Worm (Caenorhabditis elegans) whole organism, young adult: ENCODE measurements around the gene trap-2.

Source experiments
- D2030.7 ChIP-seq: fragments of 200-800 bp; sonication (Bioruptor generic); IDR thresholded peaks from 2 replicates; pipeline ENCODE4 v1.3.6; 2022; ENCODE audit warnings: missing genetic modification reagents, missing genetic modification characterization, missing compliant biosample characterization
- athp-1 ChIP-seq: sonication (generic microtip); optimal IDR thresholded peaks from 2 replicates; lab custom pipeline; 2017; ENCODE audit warnings: mild to moderate bottlenecking, missing genetic modification characterization, missing compliant biosample characterization
- attf-5 ChIP-seq: fragments of 200-800 bp; sonication (Bioruptor generic); optimal IDR thresholded peaks from 2 replicates; lab custom pipeline; 2018; ENCODE audit warnings: mild to moderate bottlenecking, missing genetic modification characterization, missing compliant biosample characterization
- chd-7 ChIP-seq: sonication (generic microtip); optimal IDR thresholded peaks from 2 replicates; lab custom pipeline; 2016; ENCODE audit warnings: mild to moderate bottlenecking, missing genetic modification characterization, moderate library complexity, missing compliant biosample characterization
- ekl-4 ChIP-seq: fragments of 200-800 bp; sonication (Bioruptor generic); IDR thresholded peaks from 2 replicates; pipeline ENCODE4 v1.3.6; 2022; ENCODE audit warnings: missing genetic modification reagents, missing genetic modification characterization, missing compliant biosample characterization
- fkh-3 ChIP-seq: sonication (generic microtip); optimal IDR thresholded peaks from 2 replicates; lab custom pipeline; 2016; ENCODE audit warnings: mild to moderate bottlenecking, missing genetic modification characterization, missing compliant biosample characterization
- lin-26 ChIP-seq: fragments of 200-800 bp; sonication (Bioruptor generic); IDR thresholded peaks from 2 replicates; pipeline ENCODE4 v1.3.6; 2022; ENCODE audit warnings: missing genetic modification reagents, missing genetic modification characterization, missing compliant biosample characterization
- ztf-18 ChIP-seq: sonication (generic microtip); optimal IDR thresholded peaks from 2 replicates; lab custom pipeline; 2016; ENCODE audit warnings: missing genotype, mild to moderate bottlenecking, missing genetic modification characterization, missing compliant biosample characterization

DNA sequence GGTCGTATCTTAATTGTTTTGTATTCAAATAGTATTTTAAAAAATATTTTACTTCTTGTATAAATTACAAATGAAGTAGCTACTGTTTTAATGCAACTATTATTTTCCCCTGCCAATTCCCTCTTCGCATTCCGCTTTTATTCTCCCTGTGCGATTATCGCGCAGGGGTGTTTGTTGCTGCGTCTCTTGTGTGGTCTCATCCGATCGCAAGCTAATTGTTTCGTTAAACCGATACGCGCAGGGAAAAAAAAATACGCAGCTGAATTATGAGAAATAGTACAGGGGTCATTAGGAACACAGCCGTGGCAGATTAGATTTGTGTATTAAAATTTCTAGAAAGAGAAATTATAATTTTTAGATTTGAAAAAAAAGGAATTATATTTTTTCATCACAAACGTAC is 38.6 kb upstream of the trap-2 start:
- peak; percentile 88 for TF ChIP-seq lin-26 (GFP tag; lab: Robert Waterston, UW)
- peak; percentile 71 for TF ChIP-seq ztf-18
- peak; percentile 90 for TF ChIP-seq ekl-4
- no peak for TF ChIP-seq fkh-3 (tag; lab: Kevin White, UChicago)
- no peak; the same call in 1 of the 2 replicates for TF ChIP-seq D2030.7 (GFP tag; lab: Robert Waterston, UW)
- peak; percentile 93 for TF ChIP-seq attf-5 (GFP tag; lab: Kevin White, UChicago)
- TF ChIP-seq athp-1 (tag; lab: Kevin White, UChicago): peak; percentile 43
- TF ChIP-seq chd-7 (tag; lab: Kevin White, UChicago): peak; percentile 93
